Worm (Caenorhabditis elegans) whole organism, young adult: ENCODE measurements around the gene srw-69.

Experiments
- B0019.2 ChIP-seq: fragments of 200-800 bp; sonication (Bioruptor generic); conservative IDR thresholded peaks from 2 replicates; pipeline ENCODE4 v1.3.6; 2022; ENCODE audit warnings: missing genetic modification reagents, missing genetic modification characterization, missing compliant biosample characterization
- F37B4.10 ChIP-seq: fragments of 200-800 bp; sonication (Bioruptor generic); IDR thresholded peaks from 2 replicates; pipeline ENCODE4 v1.3.6; 2022; ENCODE audit warnings: missing genetic modification characterization, missing compliant biosample characterization
- K12H6.12 ChIP-seq: fragments of 200-800 bp; sonication (Bioruptor generic); optimal IDR thresholded peaks from 2 replicates; lab custom pipeline; 2018; ENCODE audit warnings: mild to moderate bottlenecking, missing genetic modification characterization, missing compliant biosample characterization
- Y67H2A.10 ChIP-seq: fragments of 200-800 bp; sonication (Bioruptor generic); conservative IDR thresholded peaks from 2 replicates; pipeline ENCODE4 v1.3.6; 2022; ENCODE audit warnings: missing genetic modification reagents, missing genetic modification characterization, missing compliant biosample characterization
- Y79H2A.3 ChIP-seq: fragments of 200-800 bp; sonication (Bioruptor generic); conservative IDR thresholded peaks from 2 replicates; pipeline ENCODE4 v1.3.6; 2022; ENCODE audit warnings: missing genetic modification reagents, missing genetic modification characterization, missing compliant biosample characterization
- ZK185.1 ChIP-seq: sonication (generic microtip); optimal IDR thresholded peaks from 2 replicates; lab custom pipeline; 2016; ENCODE audit warnings: mild to moderate bottlenecking, missing genetic modification characterization, missing compliant biosample characterization; ENCODE audit not compliant: poor library complexity, severe bottlenecking
- aptf-2 ChIP-seq: fragments of 200-800 bp; sonication (Bioruptor generic); conservative IDR thresholded peaks from 2 replicates; pipeline ENCODE4 v1.3.6; 2022; ENCODE audit warnings: missing genetic modification reagents, missing genetic modification characterization, missing compliant biosample characterization
- bed-2 ChIP-seq: fragments of 200-800 bp; sonication (Bioruptor generic); IDR thresholded peaks from 2 replicates; pipeline ENCODE4 v1.3.6; 2022; ENCODE audit warnings: missing genetic modification reagents, missing genetic modification characterization, missing compliant biosample characterization
- ccch-3 ChIP-seq: fragments of 200-800 bp; sonication (Bioruptor generic); optimal IDR thresholded peaks from 2 replicates; lab custom pipeline; 2018; ENCODE audit warnings: mild to moderate bottlenecking, missing genetic modification characterization, missing compliant biosample characterization
- cebp-1 ChIP-seq, 2 experiments: fragments of 200-800 bp in 1 of 2; sonication (Bioruptor generic) in 1 of 2; sonication (generic microtip) in 1 of 2; IDR thresholded peaks in 1 of 2; optimal IDR thresholded peaks in 1 of 2; 2 replicates each; pipeline versions ENCODE4 v1.3.6 to Lab custom; 2017 to 2022; ENCODE audit warnings: missing compliant biosample characterization in 2 of 2, missing genetic modification characterization in 2 of 2, mild to moderate bottlenecking in 1 of 2, missing genetic modification reagents in 1 of 2, moderate library complexity in 1 of 2
- cebp-2 ChIP-seq: fragments of 200-800 bp; sonication (Bioruptor generic); IDR thresholded peaks from 2 replicates; pipeline ENCODE4 v1.3.6; 2022; ENCODE audit warnings: missing genetic modification characterization, missing compliant biosample characterization
- dox-1 ChIP-seq: fragments of 200-800 bp; sonication (Bioruptor generic); IDR thresholded peaks from 2 replicates; pipeline ENCODE4 v1.3.6; 2022; ENCODE audit warnings: missing genetic modification reagents, missing genetic modification characterization, missing compliant biosample characterization
- dpff-1 ChIP-seq: sonication (generic microtip); optimal IDR thresholded peaks from 2 replicates; lab custom pipeline; 2017; ENCODE audit warnings: mild to moderate bottlenecking, missing genetic modification characterization, missing compliant biosample characterization
- dpl-1 ChIP-seq: fragments of 150-350 bp; optimal IDR thresholded peaks from 2 replicates; lab custom pipeline; 2014; ENCODE audit warnings: missing biosample characterization, missing genetic modification reagents, missing genetic modification characterization
- egl-44 ChIP-seq: fragments of 200-800 bp; sonication (Bioruptor generic); IDR thresholded peaks from 2 replicates; pipeline ENCODE4 v1.3.6; 2022; ENCODE audit warnings: missing genetic modification reagents, missing genetic modification characterization, missing compliant biosample characterization
- ekl-4 ChIP-seq: fragments of 200-800 bp; sonication (Bioruptor generic); IDR thresholded peaks from 2 replicates; pipeline ENCODE4 v1.3.6; 2022; ENCODE audit warnings: missing genetic modification reagents, missing genetic modification characterization, missing compliant biosample characterization
- gei-17 ChIP-seq: fragments of 200-800 bp; sonication (Bioruptor generic); optimal IDR thresholded peaks from 2 replicates; lab custom pipeline; 2018; ENCODE audit warnings: mild to moderate bottlenecking, missing genetic modification characterization, missing compliant biosample characterization
- hlh-12 ChIP-seq: sonication (generic microtip); optimal IDR thresholded peaks from 2 replicates; lab custom pipeline; 2016; ENCODE audit warnings: missing genetic modification characterization, missing compliant biosample characterization
- hmg-20 ChIP-seq: fragments of 200-800 bp; sonication (Bioruptor generic); IDR thresholded peaks from 2 replicates; pipeline ENCODE4 v1.3.6; 2022; ENCODE audit warnings: missing genetic modification reagents, missing genetic modification characterization, missing compliant biosample characterization
- hrde-1 ChIP-seq: sonication (generic microtip); optimal IDR thresholded peaks from 2 replicates; lab custom pipeline; 2016; ENCODE audit warnings: missing genetic modification characterization, mild to moderate bottlenecking, missing compliant biosample characterization, moderate library complexity, missing genotype, missing genetic modification reagents, borderline replicate concordance
- let-607 ChIP-seq, 2 experiments: fragments of 200-800 bp in 1 of 2; sonication (Bioruptor generic) in 1 of 2; sonication (generic microtip) in 1 of 2; optimal IDR thresholded peaks; 2 replicates each; lab custom pipeline; 2016 to 2018; ENCODE audit warnings: mild to moderate bottlenecking in 2 of 2, missing compliant biosample characterization in 2 of 2, missing genetic modification characterization in 2 of 2, moderate library complexity in 2 of 2, missing genotype in 1 of 2
- lin-26 ChIP-seq: fragments of 200-800 bp; sonication (Bioruptor generic); IDR thresholded peaks from 2 replicates; pipeline ENCODE4 v1.3.6; 2022; ENCODE audit warnings: missing genetic modification reagents, missing genetic modification characterization, missing compliant biosample characterization
- lir-1 ChIP-seq: fragments of 200-800 bp; sonication (Bioruptor generic); conservative IDR thresholded peaks from 2 replicates; pipeline ENCODE4 v1.3.6; 2022; ENCODE audit warnings: missing genetic modification reagents, missing genetic modification characterization, missing compliant biosample characterization
- lsy-27 ChIP-seq: sonication (generic microtip); optimal IDR thresholded peaks from 2 replicates; lab custom pipeline; 2017; ENCODE audit warnings: missing genetic modification characterization, mild to moderate bottlenecking, missing compliant biosample characterization, antibody characterized with exemption, missing genotype, borderline replicate concordance; ENCODE audit not compliant: insufficient read depth
- madf-10 ChIP-seq: sonication (generic microtip); optimal IDR thresholded peaks from 2 replicates; lab custom pipeline; 2016; ENCODE audit warnings: mild to moderate bottlenecking, missing genetic modification characterization, missing compliant biosample characterization
- madf-6 ChIP-seq: fragments of 200-800 bp; sonication (Bioruptor generic); IDR thresholded peaks from 2 replicates; pipeline ENCODE4 v1.3.6; 2022; ENCODE audit warnings: missing genetic modification reagents, missing genetic modification characterization, missing compliant biosample characterization
- mel-28 ChIP-seq: sonication (generic microtip); optimal IDR thresholded peaks from 2 replicates; lab custom pipeline; 2016; ENCODE audit warnings: borderline replicate concordance, mild to moderate bottlenecking, missing genetic modification characterization, missing compliant biosample characterization
- mxl-1 ChIP-seq: sonication (generic microtip); optimal IDR thresholded peaks from 2 replicates; lab custom pipeline; 2016; ENCODE audit warnings: missing genetic modification characterization, missing compliant biosample characterization
- nfya-2 ChIP-seq: fragments of 200-800 bp; sonication (Bioruptor generic); IDR thresholded peaks from 2 replicates; pipeline ENCODE4 v1.3.6; 2022; ENCODE audit warnings: missing genetic modification reagents, missing genetic modification characterization, missing compliant biosample characterization
- nfyb-1 ChIP-seq: fragments of 200-800 bp; sonication (Bioruptor generic); IDR thresholded peaks from 2 replicates; pipeline ENCODE4 v1.3.6; 2022; ENCODE audit warnings: missing genetic modification reagents, missing genetic modification characterization, missing compliant biosample characterization
- nhr-179 ChIP-seq: sonication (generic microtip); optimal IDR thresholded peaks from 2 replicates; lab custom pipeline; 2016; ENCODE audit warnings: mild to moderate bottlenecking, missing genetic modification characterization, missing compliant biosample characterization
- nhr-27 ChIP-seq: fragments of 200-800 bp; sonication (Bioruptor generic); optimal IDR thresholded peaks from 2 replicates; lab custom pipeline; 2018; ENCODE audit warnings: mild to moderate bottlenecking, missing genetic modification characterization, moderate library complexity, missing compliant biosample characterization
- nhr-80 ChIP-seq: sonication (generic microtip); optimal IDR thresholded peaks from 2 replicates; lab custom pipeline; 2016; ENCODE audit warnings: missing genetic modification characterization, missing compliant biosample characterization
- nhr-90 ChIP-seq: sonication (generic microtip); optimal IDR thresholded peaks from 2 replicates; lab custom pipeline; 2016; ENCODE audit warnings: missing genotype, mild to moderate bottlenecking, missing genetic modification characterization, missing compliant biosample characterization
- repo-1 ChIP-seq: sonication (generic microtip); optimal IDR thresholded peaks from 2 replicates; lab custom pipeline; 2017; ENCODE audit warnings: mild to moderate bottlenecking, missing genetic modification characterization, missing compliant biosample characterization
- rpc-1 ChIP-seq, 2 experiments: fragments of 150-350 bp in 1 of 2; sonication (generic microtip) in 1 of 2; optimal IDR thresholded peaks; 2 replicates each; lab custom pipeline; 2014 to 2018; ENCODE audit warnings: missing biosample characterization in 1 of 2, missing genetic modification characterization in 1 of 2, missing genetic modification reagents in 1 of 2, missing genotype in 1 of 2
- sdz-38 ChIP-seq: sonication (generic microtip); optimal IDR thresholded peaks from 2 replicates; lab custom pipeline; 2016; ENCODE audit warnings: missing genotype, missing genetic modification characterization, missing compliant biosample characterization
- tbp1 ChIP-seq: fragments of 200-800 bp; sonication (Bioruptor generic); optimal IDR thresholded peaks from 2 replicates; lab custom pipeline; 2018; ENCODE audit warnings: mild to moderate bottlenecking, missing genetic modification characterization, missing compliant biosample characterization
- tbx-9 ChIP-seq: sonication (generic microtip); optimal IDR thresholded peaks from 2 replicates; lab custom pipeline; 2016; ENCODE audit warnings: borderline replicate concordance, missing genetic modification characterization, inconsistent platforms, missing compliant biosample characterization
- unc-130 ChIP-seq: sonication (generic microtip); optimal IDR thresholded peaks from 2 replicates; lab custom pipeline; 2016; ENCODE audit warnings: missing genetic modification reagents, missing genetic modification characterization, missing compliant biosample characterization
- unc-62 ChIP-seq: fragments of 150-350 bp; optimal IDR thresholded peaks from 2 replicates; lab custom pipeline; 2014; ENCODE audit warnings: missing biosample characterization, missing genetic modification reagents, missing genetic modification characterization
- ztf-22 ChIP-seq: fragments of 200-800 bp; sonication (Bioruptor generic); optimal IDR thresholded peaks from 2 replicates; lab custom pipeline; 2018; ENCODE audit warnings: mild to moderate bottlenecking, missing genetic modification characterization, moderate library complexity, missing compliant biosample characterization
- ztf-28 ChIP-seq: fragments of 200-800 bp; sonication (Bioruptor generic); IDR thresholded peaks from 2 replicates; pipeline ENCODE4 v1.3.6; 2022; ENCODE audit warnings: missing genetic modification reagents, missing genetic modification characterization, missing compliant biosample characterization

srw-69 gene

DNA sequence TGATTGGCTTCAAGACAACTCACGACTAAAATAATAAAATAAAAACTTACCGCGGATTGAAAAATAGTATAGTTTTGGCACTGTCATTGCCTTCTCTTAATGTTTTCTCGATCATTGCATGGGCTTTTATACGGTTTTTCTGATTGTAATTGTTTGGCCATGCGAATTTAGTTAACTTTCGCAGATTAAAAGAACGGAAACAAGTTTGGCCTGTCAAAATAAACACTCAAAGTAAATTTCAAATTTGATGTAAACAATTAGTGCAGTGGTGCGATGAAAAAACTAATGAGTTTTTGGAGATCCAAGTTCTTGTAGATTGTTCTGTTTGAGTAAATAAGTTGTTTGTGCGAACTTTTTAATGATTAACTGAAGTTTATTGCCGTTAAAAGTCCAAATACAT is 29.6 kb downstream of the srw-69 start, which contains the start of gene gst-41:
gst-41 (minus strand) TSS at position 101 of the 400 bp plus-strand sequence.
- TF ChIP-seq let-607 (tag; optimal IDR thresholded peaks at IDR 0.05; lab: Kevin White, UChicago) = no peak
- TF ChIP-seq mel-28 (tag; lab: Kevin White, UChicago) = no peak
- TF ChIP-seq K12H6.12 = no peak
- no peak for TF ChIP-seq nhr-90
- no peak for TF ChIP-seq lin-26 (GFP tag; lab: Robert Waterston, UW)
- no peak for TF ChIP-seq nfyb-1 (GFP tag; lab: Robert Waterston, UW)
- no peak for TF ChIP-seq madf-10 (tag; lab: Kevin White, UChicago)
- TF ChIP-seq egl-44 (GFP tag; lab: Robert Waterston, UW) = no peak
- no peak for TF ChIP-seq F37B4.10 (GFP tag; lab: Robert Waterston, UW)
- TF ChIP-seq ccch-3 (GFP tag; lab: Kevin White, UChicago) = no peak
- no peak for TF ChIP-seq ztf-28 (GFP tag; lab: Robert Waterston, UW)
- TF ChIP-seq ZK185.1 (tag; lab: Kevin White, UChicago) = no peak
- TF ChIP-seq lir-1 (GFP tag; lab: Robert Waterston, UW) = no peak
- TF ChIP-seq tbx-9 (tag; lab: Kevin White, UChicago) = no peak
- no peak for TF ChIP-seq Y79H2A.3
- no peak for TF ChIP-seq nhr-27
- TF ChIP-seq ekl-4 = no peak

DNA sequence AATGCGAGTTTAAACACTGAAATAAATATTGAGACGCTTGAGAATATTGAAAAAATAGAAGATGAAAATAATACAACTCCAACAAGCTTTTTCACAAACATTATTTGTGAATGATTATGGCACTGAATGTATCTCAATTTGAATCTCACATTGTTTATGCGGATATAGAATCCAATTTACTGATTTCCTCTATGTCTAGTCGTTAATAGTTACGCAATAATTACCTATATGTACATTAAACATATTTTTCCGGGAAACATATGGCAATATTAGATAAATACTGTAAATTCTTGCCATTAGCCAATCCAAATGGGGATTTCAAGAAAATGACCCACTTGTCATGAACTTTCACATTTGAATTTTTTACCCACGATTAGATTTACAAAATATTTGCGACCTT is 33.4 kb downstream of the srw-69 start, which contains the start of gene srx-9:
srx-9 (minus strand) TSS at position 101 of the 400 bp plus-strand sequence.
- no peak for TF ChIP-seq Y67H2A.10 (GFP tag; lab: Robert Waterston, UW)
- TF ChIP-seq nhr-179 (tag; lab: Kevin White, UChicago) = no peak
- no peak for TF ChIP-seq bed-2 (GFP tag; lab: Robert Waterston, UW)
- TF ChIP-seq mxl-1 = no peak
- TF ChIP-seq unc-130 (GFP tag; lab: Kevin White, UChicago) = no peak
- no peak for TF ChIP-seq dpff-1 (tag; lab: Kevin White, UChicago)
- no peak for TF ChIP-seq unc-62
- TF ChIP-seq gei-17 = no peak
- TF ChIP-seq hmg-20 = no peak
- TF ChIP-seq rpc-1 (optimal IDR thresholded peaks at IDR 0.05; lab: Kevin White, UChicago) = no peak
- no peak for TF ChIP-seq rpc-1 (tag; optimal IDR thresholded peaks at IDR 0.05; lab: Kevin White, UChicago)
- no peak for TF ChIP-seq tbp1 (GFP tag; lab: Kevin White, UChicago)
- no peak for TF ChIP-seq repo-1 (tag; lab: Kevin White, UChicago)
- no peak for TF ChIP-seq aptf-2 (GFP tag; lab: Robert Waterston, UW)

DNA sequence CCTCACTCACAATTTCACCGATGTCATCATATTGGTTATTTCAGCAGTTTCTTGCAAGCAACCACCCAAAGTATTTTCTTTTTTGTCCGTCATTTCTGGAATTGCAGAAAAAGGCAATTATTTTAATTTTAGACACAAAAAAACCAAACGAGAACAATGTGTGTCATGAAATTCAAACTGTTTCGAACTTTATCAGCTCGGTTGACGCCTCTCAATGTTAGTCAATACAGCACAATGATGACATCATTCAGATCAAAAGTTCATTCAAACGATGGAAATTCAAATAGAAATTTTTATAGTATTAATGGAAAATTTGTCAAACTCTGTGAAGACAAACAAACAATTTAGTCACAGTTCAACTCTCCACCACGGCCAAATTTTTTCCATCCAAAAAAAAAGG is 36.8 kb downstream of the srw-69 start, which contains the start of gene fbxa-105:
fbxa-105 (minus strand) TSS at position 97 of the 400 bp plus-strand sequence.
- no peak for TF ChIP-seq cebp-2 (GFP tag; lab: Robert Waterston, UW)
- peak; percentile 34 for TF ChIP-seq nhr-80 (tag; lab: Kevin White, UChicago)
- TF ChIP-seq, all 124 proteins: peak for 1

DNA sequence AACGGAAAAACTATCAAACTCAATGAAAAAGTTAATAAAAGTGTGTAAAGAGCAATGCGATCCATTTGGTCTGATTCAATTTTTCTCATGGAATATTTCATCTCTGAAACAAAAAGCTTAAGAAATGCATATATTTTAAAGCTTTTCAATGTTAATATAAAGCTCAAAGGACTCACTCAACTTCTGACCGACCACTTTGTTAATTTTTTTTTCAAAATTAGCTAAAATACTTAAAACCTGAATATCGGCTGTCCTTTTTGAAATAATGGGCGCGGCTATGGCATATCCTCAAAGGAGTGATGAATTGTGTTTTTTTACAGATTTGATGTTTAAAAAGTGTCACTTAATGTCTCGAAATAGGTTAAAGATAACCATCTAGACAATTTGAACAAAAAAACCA is 39.0 kb downstream of the srw-69 start, which contains the start of gene C02H6.1:
C02H6.1 (minus strand) TSS at position 101 of the 400 bp plus-strand sequence.
- TF ChIP-seq bed-2 (GFP tag; lab: Robert Waterston, UW) (no peak), nfya-2 (GFP tag; lab: Robert Waterston, UW) (no peak), aptf-2 (GFP tag; lab: Robert Waterston, UW) (no peak), dox-1 (GFP tag; lab: Robert Waterston, UW) (no peak), dpl-1 (GFP tag; lab: Kevin White, UChicago) (no peak), B0019.2 (GFP tag; lab: Robert Waterston, UW) (no peak), mel-28 (tag; lab: Kevin White, UChicago) (no peak), hrde-1 (no peak), cebp-1 (GFP tag; IDR thresholded peaks at IDR 0.05; lab: Robert Waterston, UW) (no peak), cebp-1 (tag; optimal IDR thresholded peaks at IDR 0.05; lab: Kevin White, UChicago) (no peak), lsy-27 (no peak), madf-10 (tag; lab: Kevin White, UChicago) (no peak), ztf-22 (GFP tag; lab: Kevin White, UChicago) (no peak), unc-130 (GFP tag; lab: Kevin White, UChicago) (no peak), sdz-38 (tag; lab: Kevin White, UChicago) (no peak), madf-6 (GFP tag; lab: Robert Waterston, UW) (no peak), nhr-27 (no peak), hlh-12 (tag; lab: Kevin White, UChicago) (no peak)
